Fruit fly (Drosophila melanogaster) whole organism, embryonic: ENCODE measurements around the gene CG11085.

Experiments used
- Antp ChIP-seq: fragments of 200-800 bp; sonication (Bioruptor generic); optimal IDR thresholded peaks from 3 replicates; lab custom pipeline; 2016; ENCODE audit warnings: missing biosample characterization, missing genetic modification characterization
- Bdp1 ChIP-seq: fragments of 200-800 bp; sonication (Bioruptor generic); optimal IDR thresholded peaks from 3 replicates; lab custom pipeline; 2016; ENCODE audit warnings: missing biosample characterization, missing genetic modification characterization
- Bgb ChIP-seq: fragments of 200-800 bp; sonication (Bioruptor generic); IDR thresholded peaks from 2 replicates; pipeline ENCODE4 v1.3.6; 2022; ENCODE audit warnings: missing biosample characterization, missing genetic modification characterization; ENCODE audit not compliant: partially characterized antibody
- BtbVII ChIP-seq: fragments of 200-800 bp; sonication (Bioruptor generic); optimal IDR thresholded peaks from 3 replicates; lab custom pipeline; 2017; ENCODE audit warnings: missing biosample characterization, mild to moderate bottlenecking, missing genetic modification characterization
- CG1024 ChIP-seq: fragments of 200-800 bp; sonication (Bioruptor generic); IDR thresholded peaks from 2 replicates; pipeline ENCODE4 v1.3.6; 2022; ENCODE audit warnings: missing biosample characterization, missing genetic modification characterization
- CG12071 ChIP-seq: fragments of 200-800 bp; sonication (Bioruptor generic); optimal IDR thresholded peaks from 3 replicates; lab custom pipeline; 2018; ENCODE audit warnings: missing biosample characterization, mild to moderate bottlenecking, missing genetic modification characterization
- CG14014 ChIP-seq: fragments of 200-800 bp; sonication (Bioruptor generic); IDR thresholded peaks from 2 replicates; pipeline ENCODE4 v1.3.6; 2022; ENCODE audit warnings: missing biosample characterization, missing genetic modification characterization
- CG15011 ChIP-seq: fragments of 200-800 bp; sonication (Bioruptor generic); optimal IDR thresholded peaks from 3 replicates; lab custom pipeline; 2018; ENCODE audit warnings: missing biosample characterization, mild to moderate bottlenecking, missing genetic modification characterization
- CG17361 ChIP-seq: fragments of 200-800 bp; sonication (Bioruptor generic); IDR thresholded peaks from 3 replicates; pipeline ENCODE4 v1.3.6; 2022; ENCODE audit warnings: missing biosample characterization, missing genetic modification characterization
- CG17385 ChIP-seq: fragments of 200-800 bp; sonication (Bioruptor generic); optimal IDR thresholded peaks from 3 replicates; lab custom pipeline; 2018; ENCODE audit warnings: missing biosample characterization, mild to moderate bottlenecking, missing genetic modification characterization
- CG17612 ChIP-seq: fragments of 200-800 bp; sonication (Bioruptor generic); IDR thresholded peaks from 2 replicates; pipeline ENCODE4 v1.3.6; 2022; ENCODE audit warnings: missing biosample characterization, missing genetic modification characterization
- CG31365 ChIP-seq: fragments of 200-800 bp; sonication (Bioruptor generic); optimal IDR thresholded peaks from 2 replicates; lab custom pipeline; 2018; ENCODE audit warnings: missing biosample characterization, mild to moderate bottlenecking, missing genetic modification characterization
- CG34224 ChIP-seq: fragments of 200-800 bp; sonication (Bioruptor generic); IDR thresholded peaks from 3 replicates; pipeline ENCODE4 v1.3.6; 2022; ENCODE audit warnings: missing biosample characterization, missing genetic modification characterization; ENCODE audit not compliant: partially characterized antibody
- CG3838 ChIP-seq: fragments of 200-800 bp; sonication (Bioruptor generic); optimal IDR thresholded peaks from 3 replicates; lab custom pipeline; 2016; ENCODE audit warnings: missing biosample characterization, missing genetic modification characterization
- CG4424 ChIP-seq: fragments of 200-800 bp; sonication (Bioruptor generic); optimal IDR thresholded peaks from 3 replicates; lab custom pipeline; 2016; ENCODE audit warnings: missing biosample characterization, missing genetic modification characterization
- CG4854 ChIP-seq: fragments of 200-800 bp; sonication (Bioruptor generic); optimal IDR thresholded peaks from 2 replicates; lab custom pipeline; 2016; ENCODE audit warnings: missing biosample characterization, missing genetic modification characterization, inconsistent platforms
- CG5245 ChIP-seq: fragments of 200-800 bp; sonication (Bioruptor generic); optimal IDR thresholded peaks from 3 replicates; lab custom pipeline; 2016; ENCODE audit warnings: missing biosample characterization, missing genetic modification characterization
- CG5953 ChIP-seq: fragments of 200-800 bp; sonication (Bioruptor generic); IDR thresholded peaks from 2 replicates; pipeline ENCODE4 v1.3.6; 2022; ENCODE audit warnings: missing biosample characterization, missing genetic modification characterization
- CG7556 ChIP-seq: fragments of 200-800 bp; sonication (Bioruptor generic); optimal IDR thresholded peaks from 2 replicates; lab custom pipeline; 2017; ENCODE audit warnings: missing biosample characterization, mild to moderate bottlenecking, missing genetic modification characterization
- CG7745 ChIP-seq: fragments of 200-800 bp; sonication (Bioruptor generic); optimal IDR thresholded peaks from 2 replicates; lab custom pipeline; 2018; ENCODE audit warnings: missing biosample characterization, mild to moderate bottlenecking, missing genetic modification characterization, moderate library complexity
- CG8765 ChIP-seq: fragments of 200-800 bp; sonication (Bioruptor generic); IDR thresholded peaks from 2 replicates; pipeline ENCODE4 v1.3.6; 2022; ENCODE audit warnings: missing biosample characterization, missing genetic modification characterization
- D19B ChIP-seq: fragments of 200-800 bp; sonication (Bioruptor generic); optimal IDR thresholded peaks from 2 replicates; lab custom pipeline; 2017; ENCODE audit warnings: missing biosample characterization, mild to moderate bottlenecking, missing genetic modification characterization
- Dip2 ChIP-seq: fragments of 200-800 bp; sonication (Bioruptor generic); IDR thresholded peaks from 2 replicates; pipeline ENCODE4 v1.3.6; 2022; ENCODE audit warnings: missing biosample characterization, missing genetic modification characterization
- Drgx ChIP-seq: fragments of 200-800 bp; sonication (Bioruptor generic); IDR thresholded peaks from 2 replicates; pipeline ENCODE4 v1.3.6; 2022; ENCODE audit warnings: missing biosample characterization, missing genetic modification characterization
- Fer2 ChIP-seq: fragments of 200-800 bp; sonication (Bioruptor generic); optimal IDR thresholded peaks from 2 replicates; lab custom pipeline; 2018; ENCODE audit warnings: missing biosample characterization, mild to moderate bottlenecking, missing genetic modification characterization, moderate library complexity
- Hr3 ChIP-seq: fragments of 200-800 bp; sonication (Bioruptor generic); optimal IDR thresholded peaks from 3 replicates; lab custom pipeline; 2016; ENCODE audit warnings: missing biosample characterization, missing genetic modification characterization
- Lim3 ChIP-seq: fragments of 200-800 bp; sonication (Bioruptor generic); IDR thresholded peaks from 2 replicates; pipeline ENCODE4 v1.3.6; 2022; ENCODE audit warnings: missing biosample characterization, missing genetic modification characterization
- Myb ChIP-seq: fragments of 200-800 bp; sonication (Bioruptor generic); optimal IDR thresholded peaks from 2 replicates; lab custom pipeline; 2016; ENCODE audit warnings: missing biosample characterization, missing genetic modification characterization
- NFAT ChIP-seq: fragments of 200-800 bp; sonication (Bioruptor generic); IDR thresholded peaks from 2 replicates; pipeline ENCODE4 v1.3.6; 2022; ENCODE audit warnings: missing biosample characterization, missing genetic modification characterization
- Poxn ChIP-seq: fragments of 200-800 bp; sonication (Bioruptor generic); IDR thresholded peaks from 2 replicates; pipeline ENCODE4 v1.3.6; 2022; ENCODE audit warnings: missing biosample characterization, missing genetic modification characterization
- ase ChIP-seq: fragments of 200-800 bp; sonication (Bioruptor generic); IDR thresholded peaks from 3 replicates; pipeline ENCODE4 v1.3.6; 2022; ENCODE audit warnings: missing biosample characterization, missing genetic modification characterization
- cato ChIP-seq: fragments of 200-800 bp; sonication (Bioruptor generic); optimal IDR thresholded peaks from 2 replicates; lab custom pipeline; 2016; ENCODE audit warnings: missing biosample characterization, missing genetic modification characterization, borderline replicate concordance
- chinmo ChIP-seq: fragments of 200-800 bp; sonication (Bioruptor generic); IDR thresholded peaks from 4 replicates; pipeline ENCODE4 v1.3.6; 2022; ENCODE audit warnings: missing biosample characterization, missing genetic modification characterization; ENCODE audit not compliant: partially characterized antibody
- crp ChIP-seq, 2 experiments: fragments of 200-800 bp; sonication (Bioruptor generic); optimal IDR thresholded peaks; 2 replicates in 1 of 2; 3 replicates in 1 of 2; lab custom pipeline; 2017; ENCODE audit warnings: missing biosample characterization in 2 of 2, missing genetic modification characterization in 2 of 2, mild to moderate bottlenecking in 1 of 2, moderate library complexity in 1 of 2
- fd102C ChIP-seq: fragments of 200-800 bp; sonication (Bioruptor generic); optimal IDR thresholded peaks from 2 replicates; lab custom pipeline; 2018; ENCODE audit warnings: missing biosample characterization, mild to moderate bottlenecking, missing genetic modification characterization, moderate library complexity
- gce ChIP-seq: fragments of 200-800 bp; sonication (Bioruptor generic); IDR thresholded peaks from 3 replicates; pipeline ENCODE4 v1.3.6; 2022; ENCODE audit warnings: missing biosample characterization, missing genetic modification characterization
- gcm2 ChIP-seq: fragments of 200-800 bp; sonication (Bioruptor generic); optimal IDR thresholded peaks from 2 replicates; lab custom pipeline; 2016; ENCODE audit warnings: missing biosample characterization, missing genetic modification characterization
- jumu ChIP-seq: fragments of 200-800 bp; sonication (Bioruptor generic); optimal IDR thresholded peaks from 3 replicates; lab custom pipeline; 2016; ENCODE audit warnings: missing biosample characterization, missing genetic modification characterization
- mam ChIP-seq: fragments of 200-800 bp; sonication (Bioruptor generic); optimal IDR thresholded peaks from 3 replicates; lab custom pipeline; 2016; ENCODE audit warnings: missing biosample characterization, missing genetic modification characterization
- nerfin-1 ChIP-seq: fragments of 200-800 bp; sonication (Bioruptor generic); optimal IDR thresholded peaks from 3 replicates; lab custom pipeline; 2019; ENCODE audit warnings: missing biosample characterization, mild to moderate bottlenecking, missing genetic modification characterization, moderate library complexity
- scrt ChIP-seq: fragments of 200-800 bp; sonication (Bioruptor generic); optimal IDR thresholded peaks from 2 replicates; lab custom pipeline; 2018; ENCODE audit warnings: missing biosample characterization, mild to moderate bottlenecking, missing genetic modification characterization, moderate library complexity
- sens ChIP-seq: fragments of 200-800 bp; sonication (Bioruptor generic); peaks from one replicate; lab custom pipeline; 2016; ENCODE audit warnings: missing biosample characterization, missing genetic modification characterization
- sens-2 ChIP-seq: fragments of 200-800 bp; sonication (Bioruptor generic); IDR thresholded peaks from 2 replicates; pipeline ENCODE4 v1.3.6; 2022; ENCODE audit warnings: missing biosample characterization, missing genetic modification characterization
- shn ChIP-seq: fragments of 200-800 bp; sonication (Bioruptor generic); optimal IDR thresholded peaks from 3 replicates; lab custom pipeline; 2016; ENCODE audit warnings: missing biosample characterization, missing genetic modification characterization
- sima ChIP-seq: fragments of 200-800 bp; sonication (Bioruptor generic); optimal IDR thresholded peaks from 2 replicates; lab custom pipeline; 2016; ENCODE audit warnings: missing biosample characterization, missing genetic modification characterization
- so ChIP-seq: fragments of 200-800 bp; sonication (Bioruptor generic); IDR thresholded peaks from 3 replicates; pipeline ENCODE4 v1.3.6; 2022; ENCODE audit warnings: missing biosample characterization, missing genetic modification characterization
- ssp ChIP-seq: fragments of 200-800 bp; sonication (Bioruptor generic); IDR thresholded peaks from 2 replicates; pipeline ENCODE4 v1.3.6; 2022; ENCODE audit warnings: missing biosample characterization, missing genetic modification characterization
- tx ChIP-seq: fragments of 200-800 bp; sonication (Bioruptor generic); optimal IDR thresholded peaks from 2 replicates; lab custom pipeline; 2016; ENCODE audit warnings: missing biosample characterization, missing genetic modification characterization
- usp ChIP-seq: fragments of >200 bp; optimal IDR thresholded peaks from 2 replicates; lab custom pipeline; 2017; ENCODE audit warnings: missing biosample characterization, missing genetic modification characterization
- vfl ChIP-seq: fragments of 200-800 bp; sonication (Bioruptor generic); optimal IDR thresholded peaks from 2 replicates; lab custom pipeline; 2016; ENCODE audit warnings: missing biosample characterization, missing genetic modification characterization
- vnd ChIP-seq: fragments of 200-800 bp; sonication (Bioruptor generic); IDR thresholded peaks from 3 replicates; pipeline ENCODE4 v1.3.6; 2022; ENCODE audit warnings: missing biosample characterization, missing genetic modification characterization; ENCODE audit not compliant: partially characterized antibody
- wek ChIP-seq: fragments of 200-800 bp; sonication (Bioruptor generic); optimal IDR thresholded peaks from 3 replicates; lab custom pipeline; 2018; ENCODE audit warnings: missing biosample characterization, mild to moderate bottlenecking, missing genetic modification characterization, moderate library complexity

Gene CG11085

dm6 chrX:12567663-12568062 lies 48.5 kb upstream of the CG11085 start (continued):
- TF ChIP-seq Hr3 (GFP tag; lab: Kevin White, UChicago) (peak; percentile 64), fd102C (GFP tag; lab: Kevin White, UChicago) (no peak), BtbVII (GFP tag; lab: Kevin White, UChicago) (peak; percentile 86), jumu (GFP tag; lab: Kevin White, UChicago) (no peak), CG8765 (GFP tag; lab: Robert Waterston, UW) (0 out of 2 replicates have a peak, but pooled peaks have one; percentile 13), vfl (GFP tag; lab: Kevin White, UChicago) (no peak), Bdp1 (no peak), gcm2 (GFP tag; lab: Kevin White, UChicago) (no peak), ase (no peak; the same call in 2 of the 3 replicates), CG3838 (GFP tag; lab: Kevin White, UChicago) (no peak), CG7745 (tag; lab: Kevin White, UChicago) (no peak), NFAT (GFP tag; lab: Robert Waterston, UW) (peak; percentile 56; the same call in 1 of the 2 replicates), Myb (no peak), Dip2 (no peak), CG17612 (GFP tag; lab: Robert Waterston, UW) (peak; percentile 56; the same call in 1 of the 2 replicates), Fer2 (tag; lab: Kevin White, UChicago) (peak; percentile 86), CG17385 (GFP tag; lab: Kevin White, UChicago) (peak; percentile 80), usp (GFP tag; lab: Kevin White, UChicago) (no peak), ssp (peak; percentile 58), CG31365 (tag; lab: Kevin White, UChicago) (peak; percentile 4), CG12071 (GFP tag; lab: Kevin White, UChicago) (peak; percentile 44), CG17361 (peak; percentile 72), CG4854 (GFP tag; lab: Kevin White, UChicago) (no peak), tx (no peak), CG15011 (GFP tag; lab: Kevin White, UChicago) (peak; percentile 66), CG14014 (GFP tag; lab: Robert Waterston, UW) (peak; percentile 89), cato (GFP tag; lab: Kevin White, UChicago) (peak; percentile 37), crp (GFP tag; optimal IDR thresholded peaks at IDR 0.05; lab: Kevin White, UChicago) (no peak), vnd (GFP tag; lab: Robert Waterston, UW) (no peak), scrt (GFP tag; lab: Kevin White, UChicago) (peak; percentile 84), sens (GFP tag; lab: Kevin White, UChicago) (no peak), CG5245 (GFP tag; lab: Kevin White, UChicago) (no peak), Bgb (no peak), CG1024 (GFP tag; lab: Robert Waterston, UW) (peak; percentile 49; the same call in 1 of the 2 replicates), Poxn (GFP tag; lab: Robert Waterston, UW) (peak; percentile 40; the same call in 1 of the 2 replicates), chinmo (GFP tag; lab: Robert Waterston, UW) (no peak), Drgx (GFP tag; lab: Robert Waterston, UW) (peak; percentile 83), sima (no peak), so (GFP tag; lab: Robert Waterston, UW) (peak; percentile 71; the same call in 1 of the 3 replicates), mam (GFP tag; lab: Kevin White, UChicago) (no peak), CG5953 (GFP tag; lab: Robert Waterston, UW) (no peak), CG34224 (GFP tag; lab: Robert Waterston, UW) (no peak), gce (no peak), Lim3 (GFP tag; lab: Robert Waterston, UW) (0 out of 2 replicates have a peak, but pooled peaks have one; percentile 31), Antp (no peak), nerfin-1 (tag; lab: Kevin White, UChicago) (peak; percentile 61), wek (GFP tag; lab: Kevin White, UChicago) (no peak), CG4424 (GFP tag; lab: Kevin White, UChicago) (peak; percentile 50), sens-2 (no peak), D19B (GFP tag; lab: Kevin White, UChicago) (peak; percentile 53), shn (GFP tag; lab: Kevin White, UChicago) (no peak), CG7556 (GFP tag; lab: Kevin White, UChicago) (peak; percentile 89)
